Worm (Caenorhabditis elegans): ENCODE results near the gene W07G1.1.

- TF ChIP-seq ztf-23 (GFP tag; IDR thresholded peaks at IDR 0.05): no peak
- no peak for TF ChIP-seq flt-1 (GFP tag; IDR thresholded peaks at IDR 0.05)
- TF ChIP-seq T22C8.4 (GFP tag; IDR thresholded peaks at IDR 0.05): no peak
- no peak for TF ChIP-seq ref-1 (GFP tag; conservative IDR thresholded peaks at IDR 0.05)
- no peak for TF ChIP-seq tab-1 (GFP tag; IDR thresholded peaks at IDR 0.05)
- TF ChIP-seq klf-2 (GFP tag; conservative IDR thresholded peaks at IDR 0.05): no peak
Measured at ce11 chrII:13945527-13945926, 6.1 kb upstream of the W07G1.1 start.

Data from whole organism, midembryonic.